Fruit fly (Drosophila melanogaster) whole organism, embryonic: ENCODE results near the gene Ptpmeg2.

Experiments used
- C15 ChIP-seq: fragments of 200-800 bp; sonication (Bioruptor generic); IDR thresholded peaks from 3 replicates; pipeline ENCODE4 v1.3.6; 2022; ENCODE audit warnings: missing biosample characterization, missing genetic modification characterization
- CG10209 ChIP-seq: fragments of 200-800 bp; sonication (Bioruptor generic); optimal IDR thresholded peaks from 3 replicates; lab custom pipeline; 2017; ENCODE audit warnings: missing biosample characterization, mild to moderate bottlenecking, missing genetic modification characterization, missing genetic modification reagents
- CG10979 ChIP-seq: fragments of 200-800 bp; sonication (Bioruptor generic); optimal IDR thresholded peaks from 2 replicates; lab custom pipeline; 2018; ENCODE audit warnings: missing biosample characterization, mild to moderate bottlenecking, missing genetic modification characterization, moderate library complexity
- CG12071 ChIP-seq: fragments of 200-800 bp; sonication (Bioruptor generic); optimal IDR thresholded peaks from 3 replicates; lab custom pipeline; 2018; ENCODE audit warnings: missing biosample characterization, mild to moderate bottlenecking, missing genetic modification characterization
- CG13123 ChIP-seq: fragments of 200-800 bp; sonication (Bioruptor generic); optimal IDR thresholded peaks from 2 replicates; lab custom pipeline; 2016; ENCODE audit warnings: missing biosample characterization, missing genetic modification characterization
- CG14014 ChIP-seq: fragments of 200-800 bp; sonication (Bioruptor generic); IDR thresholded peaks from 2 replicates; pipeline ENCODE4 v1.3.6; 2022; ENCODE audit warnings: missing biosample characterization, missing genetic modification characterization
- CG14710 ChIP-seq: fragments of 200-800 bp; sonication (Bioruptor generic); optimal IDR thresholded peaks from 3 replicates; lab custom pipeline; 2019; ENCODE audit warnings: missing biosample characterization, mild to moderate bottlenecking, missing genetic modification characterization, moderate library complexity
- CG1647 ChIP-seq: fragments of 200-800 bp; sonication (Bioruptor generic); optimal IDR thresholded peaks from 3 replicates; lab custom pipeline; 2016; ENCODE audit warnings: missing biosample characterization, missing genetic modification characterization
- CG17359 ChIP-seq: fragments of 200-800 bp; sonication (Bioruptor generic); optimal IDR thresholded peaks from 3 replicates; lab custom pipeline; 2018; ENCODE audit warnings: missing biosample characterization, mild to moderate bottlenecking, missing genetic modification characterization, moderate library complexity
- CG18619 ChIP-seq: fragments of 200-800 bp; sonication (Bioruptor generic); optimal IDR thresholded peaks from 3 replicates; lab custom pipeline; 2017; ENCODE audit warnings: missing biosample characterization, mild to moderate bottlenecking, missing genetic modification characterization
- CG4282 ChIP-seq: fragments of 200-800 bp; sonication (Bioruptor generic); optimal IDR thresholded peaks from 2 replicates; lab custom pipeline; 2016; ENCODE audit warnings: missing biosample characterization, missing genetic modification characterization
- CG4404 ChIP-seq: fragments of 200-800 bp; sonication (Bioruptor generic); IDR thresholded peaks from 2 replicates; pipeline ENCODE4 v1.3.6; 2022; ENCODE audit warnings: missing biosample characterization, missing genetic modification characterization
- CG6254 ChIP-seq: fragments of 200-800 bp; sonication (Bioruptor generic); optimal IDR thresholded peaks from 3 replicates; lab custom pipeline; 2017; ENCODE audit warnings: mild to moderate bottlenecking, missing biosample characterization, missing genetic modification reagents, missing genetic modification characterization
- CG6272 ChIP-seq: fragments of 200-800 bp; sonication (Bioruptor generic); IDR thresholded peaks from 2 replicates; pipeline ENCODE4 v1.3.6; 2022; ENCODE audit warnings: missing biosample characterization, missing genetic modification characterization
- CG6654 ChIP-seq: fragments of 200-800 bp; sonication (Bioruptor generic); optimal IDR thresholded peaks from 2 replicates; lab custom pipeline; 2017; ENCODE audit warnings: missing biosample characterization, mild to moderate bottlenecking, missing genetic modification characterization
- CG8944 ChIP-seq: fragments of 200-800 bp; sonication (Bioruptor generic); optimal IDR thresholded peaks from 3 replicates; lab custom pipeline; 2016; ENCODE audit warnings: missing biosample characterization, missing genetic modification characterization
- CG9609 ChIP-seq: fragments of 200-800 bp; sonication (Bioruptor generic); optimal IDR thresholded peaks from 3 replicates; lab custom pipeline; 2016; ENCODE audit warnings: missing biosample characterization, missing genetic modification characterization
- CG9817 ChIP-seq: fragments of 200-800 bp; sonication (Bioruptor generic); optimal IDR thresholded peaks from 2 replicates; lab custom pipeline; 2018; ENCODE audit warnings: missing biosample characterization, mild to moderate bottlenecking, missing genetic modification characterization, moderate library complexity
- CrebB ChIP-seq: fragments of 200-800 bp; sonication (Bioruptor generic); optimal IDR thresholded peaks from 3 replicates; lab custom pipeline; 2018; ENCODE audit warnings: missing biosample characterization, mild to moderate bottlenecking, missing genetic modification characterization
- Dref ChIP-seq: fragments of 200-800 bp; sonication (Bioruptor generic); IDR thresholded peaks from 2 replicates; pipeline ENCODE4 v1.3.6; 2022; ENCODE audit warnings: missing biosample characterization, missing genetic modification characterization
- Fer3 ChIP-seq: fragments of 200-800 bp; sonication (Bioruptor generic); optimal IDR thresholded peaks from 2 replicates; lab custom pipeline; 2018; ENCODE audit warnings: missing biosample characterization, mild to moderate bottlenecking, missing genetic modification characterization, moderate library complexity
- HLHmδ ChIP-seq: fragments of 200-800 bp; sonication (Bioruptor generic); optimal IDR thresholded peaks from 2 replicates; lab custom pipeline; 2018; ENCODE audit warnings: missing biosample characterization, mild to moderate bottlenecking, missing genetic modification characterization, moderate library complexity
- HmgD ChIP-seq: fragments of 200-800 bp; sonication (Bioruptor generic); optimal IDR thresholded peaks from 3 replicates; lab custom pipeline; 2016; ENCODE audit warnings: missing biosample characterization, missing genetic modification characterization
- Hmx ChIP-seq: fragments of 200-800 bp; sonication (Bioruptor generic); optimal IDR thresholded peaks from 2 replicates; lab custom pipeline; 2016; ENCODE audit warnings: missing biosample characterization, missing genetic modification characterization
- Jarid2 ChIP-seq: fragments of 200-800 bp; sonication (Bioruptor generic); optimal IDR thresholded peaks from 3 replicates; lab custom pipeline; 2017; ENCODE audit warnings: mild to moderate bottlenecking, missing biosample characterization, missing genetic modification reagents, missing genetic modification characterization
- NC2β ChIP-seq: fragments of 200-800 bp; sonication (Bioruptor generic); optimal IDR thresholded peaks from 2 replicates; lab custom pipeline; 2016; ENCODE audit warnings: missing biosample characterization, missing genetic modification characterization
- Pdp1 ChIP-seq, 2 experiments: fragments of 200-800 bp; sonication (Bioruptor generic); optimal IDR thresholded peaks; 3 replicates each; lab custom pipeline; 2016; ENCODE audit warnings: missing biosample characterization in 2 of 2, missing genetic modification characterization in 2 of 2, mild to moderate bottlenecking in 1 of 2, moderate library complexity in 1 of 2
- Ravus ChIP-seq: fragments of 200-800 bp; sonication (Bioruptor generic); IDR thresholded peaks from 2 replicates; pipeline ENCODE4 v1.3.6; 2022; ENCODE audit warnings: missing biosample characterization, missing genetic modification characterization
- Rx ChIP-seq: fragments of 200-800 bp; sonication (Bioruptor generic); IDR thresholded peaks from 2 replicates; pipeline ENCODE4 v1.3.6; 2022; ENCODE audit warnings: missing biosample characterization, missing genetic modification characterization
- Sry-δ ChIP-seq: fragments of 200-800 bp; sonication (Bioruptor generic); optimal IDR thresholded peaks from 2 replicates; lab custom pipeline; 2016; ENCODE audit warnings: missing biosample characterization, missing genetic modification characterization
- Stat92E ChIP-seq, 3 experiments: fragments of >200 bp in 2 of 3; fragments of 200-800 bp in 1 of 3; sonication (Bioruptor generic) in 1 of 3; optimal IDR thresholded peaks; 2 replicates each; lab custom pipeline; 2017 to 2019; ENCODE audit warnings: missing biosample characterization in 3 of 3, missing genetic modification characterization in 3 of 3, mild to moderate bottlenecking in 1 of 3, moderate library complexity in 1 of 3
- ara ChIP-seq: fragments of 200-800 bp; sonication (Bioruptor generic); IDR thresholded peaks from 2 replicates; pipeline ENCODE4 v1.3.6; 2022; ENCODE audit warnings: missing biosample characterization, missing genetic modification characterization
- bcd ChIP-seq: fragments of 200-800 bp; sonication (Bioruptor generic); optimal IDR thresholded peaks from 2 replicates; lab custom pipeline; 2017; ENCODE audit warnings: missing biosample characterization, mild to moderate bottlenecking, missing genetic modification characterization
- cas ChIP-seq: fragments of 200-800 bp; sonication (Bioruptor generic); IDR thresholded peaks from 2 replicates; pipeline ENCODE4 v1.3.6; 2022; ENCODE audit warnings: missing biosample characterization, missing genetic modification characterization
- crol ChIP-seq: fragments of 200-800 bp; sonication (Bioruptor generic); IDR thresholded peaks from 2 replicates; pipeline ENCODE4 v1.3.6; 2022; ENCODE audit warnings: missing biosample characterization, missing genetic modification characterization
- disco-r ChIP-seq: fragments of 200-800 bp; sonication (Bioruptor generic); optimal IDR thresholded peaks from 2 replicates; lab custom pipeline; 2016; ENCODE audit warnings: missing biosample characterization, missing genetic modification characterization
- en ChIP-seq: fragments of 200-800 bp; sonication (Bioruptor generic); optimal IDR thresholded peaks from 2 replicates; lab custom pipeline; 2016; ENCODE audit warnings: missing biosample characterization, missing genetic modification characterization
- fd102C ChIP-seq: fragments of 200-800 bp; sonication (Bioruptor generic); optimal IDR thresholded peaks from 2 replicates; lab custom pipeline; 2018; ENCODE audit warnings: missing biosample characterization, mild to moderate bottlenecking, missing genetic modification characterization, moderate library complexity
- fru ChIP-seq: fragments of >200 bp; optimal IDR thresholded peaks from 2 replicates; lab custom pipeline; 2017
- gcm2 ChIP-seq: fragments of 200-800 bp; sonication (Bioruptor generic); optimal IDR thresholded peaks from 2 replicates; lab custom pipeline; 2016; ENCODE audit warnings: missing biosample characterization, missing genetic modification characterization
- gfzf ChIP-seq: fragments of 200-800 bp; sonication (Bioruptor generic); optimal IDR thresholded peaks from 2 replicates; lab custom pipeline; 2016; ENCODE audit warnings: missing biosample characterization, mild to moderate bottlenecking, missing genetic modification characterization, moderate library complexity
- gro ChIP-seq: fragments of 200-800 bp; sonication (Bioruptor generic); optimal IDR thresholded peaks from 2 replicates; lab custom pipeline; 2016; ENCODE audit warnings: missing biosample characterization, missing genetic modification characterization
- her ChIP-seq: fragments of 200-800 bp; sonication (Bioruptor generic); optimal IDR thresholded peaks from 2 replicates; lab custom pipeline; 2016; ENCODE audit warnings: missing biosample characterization, missing genetic modification characterization
- nom ChIP-seq: fragments of 200-800 bp; sonication (Bioruptor generic); optimal IDR thresholded peaks from 2 replicates; lab custom pipeline; 2017; ENCODE audit warnings: missing biosample characterization, missing genetic modification characterization, mild to moderate bottlenecking, moderate library complexity, missing genetic modification reagents
- sc ChIP-seq, 3 experiments: fragments of >200 bp in 2 of 3; fragments of 200-800 bp in 1 of 3; sonication (Bioruptor generic) in 1 of 3; optimal IDR thresholded peaks; 2 replicates in 2 of 3; 3 replicates in 1 of 3; lab custom pipeline; 2017; ENCODE audit warnings: mild to moderate bottlenecking in 1 of 3, missing biosample characterization in 1 of 3, missing genetic modification characterization in 1 of 3, missing genetic modification reagents in 1 of 3
- so ChIP-seq: fragments of 200-800 bp; sonication (Bioruptor generic); IDR thresholded peaks from 3 replicates; pipeline ENCODE4 v1.3.6; 2022; ENCODE audit warnings: missing biosample characterization, missing genetic modification characterization
- toy ChIP-seq: fragments of 200-800 bp; sonication (Bioruptor generic); IDR thresholded peaks from 2 replicates; pipeline ENCODE4 v1.3.6; 2022; ENCODE audit warnings: missing biosample characterization, missing genetic modification characterization
- tup ChIP-seq: fragments of 200-800 bp; sonication (Bioruptor generic); optimal IDR thresholded peaks from 2 replicates; lab custom pipeline; 2016; ENCODE audit warnings: missing biosample characterization, mild to moderate bottlenecking, missing genetic modification characterization, moderate library complexity
- usp ChIP-seq: fragments of >200 bp; optimal IDR thresholded peaks from 2 replicates; lab custom pipeline; 2017; ENCODE audit warnings: missing biosample characterization, missing genetic modification characterization

Gene Ptpmeg2

dm6 chrX:9585359-9586002 lies 73.5 kb downstream of the Ptpmeg2 start, which contains the start of gene Hex-A (continued):
- peak; percentile 97 for TF ChIP-seq CrebB (tag; lab: Kevin White, UChicago)
- TF ChIP-seq HLHmδ (GFP tag; lab: Kevin White, UChicago), result peak; percentile 9
- TF ChIP-seq CG14014 (GFP tag; lab: Robert Waterston, UW), result peak; percentile 92
- TF ChIP-seq CG6272, result peak; percentile 61
- peak; percentile 85 for TF ChIP-seq gcm2 (GFP tag; lab: Kevin White, UChicago)
- TF ChIP-seq CG17359, result peak; percentile 96
- peak; percentile 51 for TF ChIP-seq CG4404
- TF ChIP-seq CG18619, result peak; percentile 97
- peak; percentile 84 for TF ChIP-seq NC2β
- peak; percentile 95 for TF ChIP-seq nom (GFP tag; lab: Kevin White, UChicago)
- TF ChIP-seq usp (GFP tag; lab: Kevin White, UChicago), result no peak
- peak; percentile 94 for TF ChIP-seq CG12071 (GFP tag; lab: Kevin White, UChicago)
- peak; percentile 91 to 94 for TF ChIP-seq Pdp1 (GFP tag; optimal IDR thresholded peaks at IDR 0.05; lab: Kevin White, UChicago)
- TF ChIP-seq ara (GFP tag; lab: Robert Waterston, UW), result peak; percentile 85
- peak; percentile 87 for TF ChIP-seq C15 (GFP tag; lab: Robert Waterston, UW)
- TF ChIP-seq her, result peak; percentile 89
- peak; percentile 97 for TF ChIP-seq crol (GFP tag; lab: Robert Waterston, UW)
- no peak for TF ChIP-seq fd102C (GFP tag; lab: Kevin White, UChicago)
- peak; percentile 98 for TF ChIP-seq CG10979 (tag; lab: Kevin White, UChicago)
- TF ChIP-seq Ravus, result peak; percentile 60
- TF ChIP-seq Jarid2, result peak; percentile 78
- peak; percentile 76 for TF ChIP-seq tup
- TF ChIP-seq cas (GFP tag; lab: Robert Waterston, UW), result peak; percentile 73; the same call in 1 of the 2 replicates
- TF ChIP-seq gfzf (GFP tag; lab: Kevin White, UChicago), result no peak
- peak; percentile 76 for TF ChIP-seq Rx
- peak; percentile 35 for TF ChIP-seq CG4282 (GFP tag; lab: Kevin White, UChicago)
- peak; percentile 74 for TF ChIP-seq toy (GFP tag; lab: Robert Waterston, UW)
- peak in 1 of 3 experiments; percentile 88 for TF ChIP-seq Stat92E (GFP tag; optimal IDR thresholded peaks at IDR 0.05; lab: Kevin White, UChicago)
- TF ChIP-seq CG9609 (GFP tag; lab: Kevin White, UChicago), result peak; percentile 90
- peak; percentile 97 for TF ChIP-seq CG9817 (tag; lab: Kevin White, UChicago)
- TF ChIP-seq Hmx, result peak; percentile 91
- peak; percentile 94 for TF ChIP-seq so (GFP tag; lab: Robert Waterston, UW)
- peak; percentile 81 for TF ChIP-seq CG13123 (GFP tag; lab: Kevin White, UChicago)
- TF ChIP-seq Fer3 (tag; lab: Kevin White, UChicago), result peak; percentile 97
- TF ChIP-seq CG6654 (GFP tag; lab: Kevin White, UChicago), result peak; percentile 86
- TF ChIP-seq CG1647 (GFP tag; lab: Kevin White, UChicago), result peak; percentile 86
- no peak for TF ChIP-seq sc (optimal IDR thresholded peaks at IDR 0.05; lab: Kevin White, UChicago)
- peak; percentile 92 for TF ChIP-seq sc (GFP tag; optimal IDR thresholded peaks at IDR 0.05; lab: Kevin White, UChicago)
- TF ChIP-seq Dref, result no peak
- TF ChIP-seq CG14710 (tag; lab: Kevin White, UChicago), result peak; percentile 96
- TF ChIP-seq disco-r (GFP tag; lab: Kevin White, UChicago), result peak; percentile 95
- TF ChIP-seq bcd, result peak; percentile 96
- peak; percentile 90 for TF ChIP-seq CG6254
- peak; percentile 93 for TF ChIP-seq en (GFP tag; lab: Kevin White, UChicago)
- TF ChIP-seq HmgD (GFP tag; lab: Kevin White, UChicago), result peak; percentile 76
- peak; percentile 81 for TF ChIP-seq CG8944
- peak; percentile 96 for TF ChIP-seq gro (GFP tag; lab: Kevin White, UChicago)
- peak; percentile 62 for TF ChIP-seq Sry-δ (GFP tag; lab: Kevin White, UChicago)
- TF ChIP-seq CG10209 (GFP tag; lab: Kevin White, UChicago), result peak; percentile 95
- no peak for TF ChIP-seq fru (lab: Kevin White, UChicago)
